Worm (Caenorhabditis elegans) whole organism, L4 larva: Measurements from ENCODE around the gene tor-1.

Experiments
- F26F4.8 ChIP-seq: fragments of 200-800 bp; sonication (Bioruptor generic); conservative IDR thresholded peaks from 2 replicates; pipeline ENCODE4 v1.3.6; 2022; ENCODE audit warnings: missing genetic modification characterization, missing compliant biosample characterization
- F49E8.2 ChIP-seq: sonication (generic microtip); optimal IDR thresholded peaks from 2 replicates; lab custom pipeline; 2016; ENCODE audit warnings: missing compliant biosample characterization, mild to moderate bottlenecking, missing genetic modification characterization, borderline replicate concordance
- R02D3.7 ChIP-seq: fragments of 150-350 bp; sonication (generic microtip); optimal IDR thresholded peaks from 3 replicates; lab custom pipeline; 2014; ENCODE audit warnings: missing biosample characterization, missing genetic modification characterization
- Y48G9A.11 ChIP-seq: fragments of 200-800 bp; sonication (Bioruptor generic); IDR thresholded peaks from 2 replicates; pipeline ENCODE4 v1.3.6; 2022; ENCODE audit warnings: missing genetic modification reagents, missing genetic modification characterization, missing compliant biosample characterization
- Y5F2A.4 ChIP-seq: fragments of 200-800 bp; sonication (Bioruptor generic); optimal IDR thresholded peaks from 2 replicates; lab custom pipeline; 2018; ENCODE audit warnings: mild to moderate bottlenecking, missing genetic modification characterization, missing compliant biosample characterization
- Y75B8A.6 ChIP-seq: fragments of 200-800 bp; sonication (Bioruptor generic); IDR thresholded peaks from 2 replicates; pipeline ENCODE4 v1.3.6; 2022; ENCODE audit warnings: missing genetic modification reagents, missing genetic modification characterization, missing compliant biosample characterization
- ZK546.5 ChIP-seq, 2 experiments: sonication (generic microtip); optimal IDR thresholded peaks; 2 replicates each; lab custom pipeline; 2017; ENCODE audit warnings: missing biosample characterization in 2 of 2, missing genetic modification characterization in 2 of 2
- aly-2 ChIP-seq: sonication (generic microtip); optimal IDR thresholded peaks from 2 replicates; lab custom pipeline; 2018; ENCODE audit warnings: missing biosample characterization, missing genetic modification characterization
- arid-1 ChIP-seq: fragments of 200-800 bp; sonication (Bioruptor generic); conservative IDR thresholded peaks from 2 replicates; pipeline ENCODE4 v1.3.6; 2022; ENCODE audit warnings: missing genetic modification reagents, missing genetic modification characterization, missing compliant biosample characterization
- daf-12 ChIP-seq: fragments of 150-350 bp; optimal IDR thresholded peaks from 2 replicates; lab custom pipeline; 2014; ENCODE audit warnings: missing biosample characterization, missing genetic modification reagents, missing genetic modification characterization
- daf-19 ChIP-seq: fragments of 200-800 bp; sonication (Bioruptor generic); conservative IDR thresholded peaks from 2 replicates; pipeline ENCODE4 v1.3.6; 2022; ENCODE audit warnings: missing genetic modification characterization, missing compliant biosample characterization
- daf-8 ChIP-seq: fragments of 200-800 bp; sonication (Bioruptor generic); IDR thresholded peaks from 2 replicates; pipeline ENCODE4 v1.3.6; 2022; ENCODE audit warnings: missing genetic modification characterization, missing compliant biosample characterization
- dmd-6 ChIP-seq: fragments of 200-800 bp; sonication (Bioruptor generic); IDR thresholded peaks from 2 replicates; pipeline ENCODE4 v1.3.6; 2022; ENCODE audit warnings: missing genetic modification reagents, missing genetic modification characterization, missing compliant biosample characterization
- dmd-8 ChIP-seq: fragments of 200-800 bp; sonication (Bioruptor generic); IDR thresholded peaks from 2 replicates; pipeline ENCODE4 v1.3.6; 2022; ENCODE audit warnings: missing genetic modification characterization, missing compliant biosample characterization
- dve-1 ChIP-seq: sonication (generic microtip); optimal IDR thresholded peaks from 2 replicates; lab custom pipeline; 2017; ENCODE audit warnings: antibody characterized with exemption, mild to moderate bottlenecking, missing genetic modification characterization, missing compliant biosample characterization; ENCODE audit not compliant: insufficient read depth
- egl-27 ChIP-seq: sonication (generic microtip); optimal IDR thresholded peaks from 3 replicates; lab custom pipeline; 2017; ENCODE audit warnings: missing biosample characterization, missing genetic modification reagents, missing genetic modification characterization
- egl-43 ChIP-seq: fragments of 200-800 bp; sonication (Bioruptor generic); IDR thresholded peaks from 2 replicates; pipeline ENCODE4 v1.3.6; 2022; ENCODE audit warnings: missing genetic modification reagents, missing genetic modification characterization, missing compliant biosample characterization
- fkh-10 ChIP-seq: fragments of 150-350 bp; optimal IDR thresholded peaks from 2 replicates; lab custom pipeline; 2014; ENCODE audit warnings: missing biosample characterization, missing genetic modification reagents, missing genetic modification characterization
- fos-1 ChIP-seq: fragments of 150-350 bp; optimal IDR thresholded peaks from 2 replicates; lab custom pipeline; 2014; ENCODE audit warnings: missing biosample characterization, missing genetic modification characterization
- hif-1 ChIP-seq, 2 experiments: sonication (generic microtip); optimal IDR thresholded peaks; 2 replicates each; lab custom pipeline; 2016 to 2017; ENCODE audit warnings: missing compliant biosample characterization in 2 of 2, missing genetic modification characterization in 2 of 2, missing genetic modification reagents in 2 of 2, missing genotype in 2 of 2, mild to moderate bottlenecking in 1 of 2
- hlh-30 ChIP-seq: sonication (generic microtip); optimal IDR thresholded peaks from 2 replicates; lab custom pipeline; 2017; ENCODE audit warnings: antibody characterized with exemption, mild to moderate bottlenecking, missing genetic modification characterization, missing compliant biosample characterization; ENCODE audit not compliant: insufficient read depth
- jun-1 ChIP-seq: fragments of 150-350 bp; optimal IDR thresholded peaks from 2 replicates; lab custom pipeline; 2014; ENCODE audit warnings: missing biosample characterization, missing genetic modification reagents, missing genetic modification characterization
- lin-1 ChIP-seq: fragments of 200-800 bp; sonication (Bioruptor generic); IDR thresholded peaks from 2 replicates; pipeline ENCODE4 v1.3.6; 2022; ENCODE audit warnings: missing genetic modification reagents, missing genetic modification characterization, missing compliant biosample characterization
- lin-38 ChIP-seq: fragments of 200-800 bp; sonication (Bioruptor generic); IDR thresholded peaks from 2 replicates; pipeline ENCODE4 v1.3.6; 2022; ENCODE audit warnings: missing genetic modification reagents, missing genetic modification characterization, missing compliant biosample characterization
- lin-39 ChIP-seq: fragments of 150-350 bp; optimal IDR thresholded peaks from 2 replicates; lab custom pipeline; 2014; ENCODE audit warnings: missing biosample characterization, missing genetic modification reagents, missing genetic modification characterization
- lir-3 ChIP-seq: sonication (generic microtip); optimal IDR thresholded peaks from 2 replicates; lab custom pipeline; 2016; ENCODE audit warnings: mild to moderate bottlenecking, missing genetic modification characterization, missing compliant biosample characterization
- lsy-2 ChIP-seq, 2 experiments: fragments of 150-350 bp in 1 of 2; sonication (generic microtip) in 1 of 2; optimal IDR thresholded peaks; 2 replicates each; lab custom pipeline; 2014 to 2017; ENCODE audit warnings: missing biosample characterization in 2 of 2, missing genetic modification characterization in 2 of 2
- madf-5 ChIP-seq, 2 experiments: fragments of 200-800 bp; sonication (Bioruptor generic); IDR thresholded peaks; 2 replicates each; pipeline ENCODE4 v1.3.6; 2022; ENCODE audit warnings: missing compliant biosample characterization in 2 of 2, missing genetic modification characterization in 2 of 2
- mdl-1 ChIP-seq, 2 experiments: fragments of 150-350 bp in 1 of 2; sonication (generic microtip) in 1 of 2; optimal IDR thresholded peaks; 2 replicates each; lab custom pipeline; 2014 to 2017; ENCODE audit warnings: missing biosample characterization in 2 of 2, missing genetic modification characterization in 2 of 2
- mdt-29 ChIP-seq: fragments of 200-800 bp; sonication (Bioruptor generic); IDR thresholded peaks from 2 replicates; pipeline ENCODE4 v1.3.6; 2022; ENCODE audit warnings: missing genetic modification reagents, missing genetic modification characterization, missing compliant biosample characterization
- mes-2 ChIP-seq: sonication (generic microtip); optimal IDR thresholded peaks from 2 replicates; lab custom pipeline; 2016; ENCODE audit warnings: missing genotype, mild to moderate bottlenecking, missing genetic modification characterization, missing compliant biosample characterization; ENCODE audit not compliant: poor library complexity, severe bottlenecking
- nhr-11 ChIP-seq: fragments of 150-350 bp; optimal IDR thresholded peaks from 2 replicates; lab custom pipeline; 2014; ENCODE audit warnings: missing biosample characterization, missing genetic modification characterization
- nhr-28 ChIP-seq: fragments of 150-350 bp; optimal IDR thresholded peaks from 2 replicates; lab custom pipeline; 2014; ENCODE audit warnings: missing biosample characterization, missing genetic modification characterization
- nhr-41 ChIP-seq: fragments of 200-800 bp; sonication (Bioruptor generic); IDR thresholded peaks from 2 replicates; pipeline ENCODE4 v1.3.6; 2022; ENCODE audit warnings: missing genetic modification reagents, missing genetic modification characterization, missing compliant biosample characterization
- nhr-42 ChIP-seq: fragments of 200-800 bp; sonication (Bioruptor generic); IDR thresholded peaks from 2 replicates; pipeline ENCODE4 v1.3.6; 2022; ENCODE audit warnings: missing genetic modification characterization, missing compliant biosample characterization
- pqm-1 ChIP-seq: sonication (generic microtip); optimal IDR thresholded peaks from 2 replicates; lab custom pipeline; 2017; ENCODE audit warnings: missing biosample characterization, missing genetic modification characterization
- saeg-2 ChIP-seq: fragments of 200-800 bp; sonication (Bioruptor generic); IDR thresholded peaks from 2 replicates; pipeline ENCODE4 v1.3.6; 2022; ENCODE audit warnings: missing genetic modification reagents, missing genetic modification characterization, missing compliant biosample characterization
- set-16 ChIP-seq: fragments of 200-800 bp; sonication (Bioruptor generic); IDR thresholded peaks from 2 replicates; pipeline ENCODE4 v1.3.6; 2022; ENCODE audit warnings: missing genetic modification reagents, missing genetic modification characterization, missing compliant biosample characterization
- spr-1 ChIP-seq: sonication (generic microtip); optimal IDR thresholded peaks from 2 replicates; lab custom pipeline; 2016; ENCODE audit warnings: mild to moderate bottlenecking, missing genetic modification characterization, missing compliant biosample characterization
- tra-1 ChIP-seq: fragments of 200-800 bp; sonication (Bioruptor generic); IDR thresholded peaks from 2 replicates; pipeline ENCODE4 v1.3.6; 2022; ENCODE audit warnings: missing genetic modification reagents, missing genetic modification characterization, missing compliant biosample characterization
- unc-39 ChIP-seq: sonication (generic microtip); optimal IDR thresholded peaks from 2 replicates; lab custom pipeline; 2017; ENCODE audit warnings: missing biosample characterization, missing genetic modification characterization
- zag-1 ChIP-seq: fragments of 150-350 bp; optimal IDR thresholded peaks from 2 replicates; lab custom pipeline; 2014; ENCODE audit warnings: missing biosample characterization, missing genetic modification characterization
- zfp-2 ChIP-seq: sonication (generic microtip); optimal IDR thresholded peaks from 2 replicates; lab custom pipeline; 2016; ENCODE audit warnings: mild to moderate bottlenecking, missing genetic modification characterization, missing compliant biosample characterization
- zip-11 ChIP-seq: fragments of 200-800 bp; sonication (Bioruptor generic); IDR thresholded peaks from 2 replicates; pipeline ENCODE4 v1.3.6; 2022; ENCODE audit warnings: missing genetic modification characterization, missing compliant biosample characterization
- zip-2 ChIP-seq: fragments of 150-350 bp; optimal IDR thresholded peaks from 2 replicates; lab custom pipeline; 2014; ENCODE audit warnings: missing biosample characterization, missing genetic modification characterization
- ztf-11 ChIP-seq: fragments of 150-350 bp; optimal IDR thresholded peaks from 2 replicates; lab custom pipeline; 2014; ENCODE audit warnings: missing biosample characterization, missing genetic modification characterization

Gene tor-1

ce11 chrIV:13985705-13986104, at the start of gene tor-1:
Gene tor-1 (minus strand): TSS chrIV:13985805.
- TF ChIP-seq mes-2 (tag; lab: Kevin White, UChicago) (no peak), mdl-1 (tag; optimal IDR thresholded peaks at IDR 0.05; lab: Kevin White, UChicago) (no peak), nhr-11 (no peak), F26F4.8 (GFP tag; lab: Robert Waterston, UW) (no peak), Y5F2A.4 (no peak), lin-1 (GFP tag; lab: Robert Waterston, UW) (no peak), zip-11 (GFP tag; lab: Robert Waterston, UW) (no peak), nhr-41 (GFP tag; lab: Robert Waterston, UW) (no peak), hif-1 (tag; optimal IDR thresholded peaks at IDR 0.05; lab: Kevin White, UChicago) (no peak), daf-19 (no peak), dmd-6 (GFP tag; lab: Robert Waterston, UW) (no peak), jun-1 (tag; lab: Kevin White, UChicago) (no peak)
- TF ChIP-seq, all 104 proteins: peak for 0

- TF ChIP-seq ZK546.5 (tag; optimal IDR thresholded peaks at IDR 0.05; lab: Kevin White, UChicago) (no peak), R02D3.7 (tag; lab: Kevin White, UChicago) (no peak), nhr-11 (no peak), daf-8 (GFP tag; lab: Robert Waterston, UW) (no peak), dve-1 (tag; lab: Kevin White, UChicago) (no peak), madf-5 (GFP tag; IDR thresholded peaks at IDR 0.05; lab: Robert Waterston, UW) (no peak), aly-2 (tag; lab: Kevin White, UChicago) (no peak), egl-43 (GFP tag; lab: Robert Waterston, UW) (no peak), arid-1 (GFP tag; lab: Robert Waterston, UW) (no peak), lin-38 (GFP tag; lab: Robert Waterston, UW) (no peak), F49E8.2 (tag; lab: Kevin White, UChicago) (no peak), zag-1 (tag; lab: Kevin White, UChicago) (no peak)
These were observed 49.0 kb upstream of the tor-1 start for ce11 chrIV:14034571-14034954.

- no peak for TF ChIP-seq unc-39 (tag; lab: Kevin White, UChicago)
- TF ChIP-seq ztf-11 (tag; lab: Kevin White, UChicago): no peak
- no peak for TF ChIP-seq Y48G9A.11 (GFP tag; lab: Robert Waterston, UW)
- TF ChIP-seq zfp-2 (tag; lab: Kevin White, UChicago): no peak
- no peak for TF ChIP-seq daf-12
- TF ChIP-seq dmd-8 (GFP tag; lab: Robert Waterston, UW): peak; percentile 35; the same call in 1 of the 2 replicates
- no peak; the same call in 1 of the 2 replicates for TF ChIP-seq set-16 (GFP tag; lab: Robert Waterston, UW)
- peak; percentile 56 for TF ChIP-seq dmd-6 (GFP tag; lab: Robert Waterston, UW)
- TF ChIP-seq nhr-28 (tag; lab: Kevin White, UChicago): peak; percentile 74
- peak; percentile 82 for TF ChIP-seq spr-1 (tag; lab: Kevin White, UChicago)
- TF ChIP-seq lin-38 (GFP tag; lab: Robert Waterston, UW): peak; percentile 13; the same call in 1 of the 2 replicates
- peak; percentile 71 for TF ChIP-seq nhr-42 (GFP tag; lab: Robert Waterston, UW)
- TF ChIP-seq lsy-2 (tag; optimal IDR thresholded peaks at IDR 0.05; lab: Kevin White, UChicago): peak; percentile 57 to 84
- no peak for TF ChIP-seq pqm-1
- TF ChIP-seq fkh-10 (GFP tag; lab: Kevin White, UChicago): no peak
- peak; percentile 63 for TF ChIP-seq zip-2 (tag; lab: Kevin White, UChicago)
- TF ChIP-seq hlh-30: peak; percentile 82
- TF ChIP-seq ZK546.5 (tag; optimal IDR thresholded peaks at IDR 0.05; lab: Kevin White, UChicago): peak in 1 of 2 experiments; percentile 28
- TF ChIP-seq mdt-29 (GFP tag; lab: Robert Waterston, UW): peak; percentile 72; the same call in 1 of the 2 replicates
- TF ChIP-seq lin-39 (tag; lab: Kevin White, UChicago): peak; percentile 49
- TF ChIP-seq lir-3 (tag; lab: Kevin White, UChicago): peak; percentile 24
- TF ChIP-seq saeg-2 (GFP tag; lab: Robert Waterston, UW): 0 out of 2 replicates have a peak, but pooled peaks have one; percentile 85
- TF ChIP-seq nhr-11: peak; percentile 85
- TF ChIP-seq Y75B8A.6: no peak
- TF ChIP-seq tra-1: no peak
- TF ChIP-seq egl-27: no peak
- no peak for TF ChIP-seq fos-1 (tag; lab: Kevin White, UChicago)
These were observed 48.4 kb upstream of the tor-1 start for ce11 chrIV:14033752-14034570.
